Worm (Caenorhabditis elegans) whole organism, young adult: ENCODE results near the gene R07E5.4.

ENCODE experiments used
- B0336.3 ChIP-seq: fragments of 200-800 bp; sonication (Bioruptor generic); IDR thresholded peaks from 2 replicates; pipeline ENCODE4 v1.3.6; 2022; ENCODE audit warnings: missing genetic modification characterization, missing compliant biosample characterization
- D2030.7 ChIP-seq: fragments of 200-800 bp; sonication (Bioruptor generic); IDR thresholded peaks from 2 replicates; pipeline ENCODE4 v1.3.6; 2022; ENCODE audit warnings: missing genetic modification reagents, missing genetic modification characterization, missing compliant biosample characterization
- F37B4.10 ChIP-seq: fragments of 200-800 bp; sonication (Bioruptor generic); IDR thresholded peaks from 2 replicates; pipeline ENCODE4 v1.3.6; 2022; ENCODE audit warnings: missing genetic modification characterization, missing compliant biosample characterization
- F57A8.1 ChIP-seq: fragments of 200-800 bp; sonication (Bioruptor generic); optimal IDR thresholded peaks from 2 replicates; lab custom pipeline; 2018; ENCODE audit warnings: mild to moderate bottlenecking, missing genetic modification characterization, moderate library complexity, missing compliant biosample characterization
- K11D2.4 ChIP-seq: fragments of 200-800 bp; sonication (Bioruptor generic); IDR thresholded peaks from 2 replicates; pipeline ENCODE4 v1.3.6; 2022; ENCODE audit warnings: missing genetic modification reagents, missing genetic modification characterization, missing compliant biosample characterization
- T07F8.4 ChIP-seq: sonication (generic microtip); optimal IDR thresholded peaks from 2 replicates; lab custom pipeline; 2016; ENCODE audit warnings: mild to moderate bottlenecking, missing genetic modification characterization, moderate library complexity, missing compliant biosample characterization
- Y53F4B.3 ChIP-seq: fragments of 200-800 bp; sonication (Bioruptor generic); IDR thresholded peaks from 2 replicates; pipeline ENCODE4 v1.3.6; 2022; ENCODE audit warnings: missing genetic modification reagents, missing genetic modification characterization, missing compliant biosample characterization
- Y67H2A.10 ChIP-seq: fragments of 200-800 bp; sonication (Bioruptor generic); conservative IDR thresholded peaks from 2 replicates; pipeline ENCODE4 v1.3.6; 2022; ENCODE audit warnings: missing genetic modification reagents, missing genetic modification characterization, missing compliant biosample characterization
- Y79H2A.3 ChIP-seq: fragments of 200-800 bp; sonication (Bioruptor generic); conservative IDR thresholded peaks from 2 replicates; pipeline ENCODE4 v1.3.6; 2022; ENCODE audit warnings: missing genetic modification reagents, missing genetic modification characterization, missing compliant biosample characterization
- ZK185.1 ChIP-seq: sonication (generic microtip); optimal IDR thresholded peaks from 2 replicates; lab custom pipeline; 2016; ENCODE audit warnings: mild to moderate bottlenecking, missing genetic modification characterization, missing compliant biosample characterization; ENCODE audit not compliant: poor library complexity, severe bottlenecking
- akir-1 ChIP-seq: fragments of 200-800 bp; sonication (Bioruptor generic); optimal IDR thresholded peaks from 2 replicates; lab custom pipeline; 2018; ENCODE audit warnings: mild to moderate bottlenecking, missing genetic modification characterization, moderate library complexity, missing compliant biosample characterization
- ama-1 ChIP-seq, 3 experiments: fragments of 150-350 bp in 1 of 3; sonication (generic microtip) in 2 of 3; optimal IDR thresholded peaks; 2 replicates each; lab custom pipeline; 2014 to 2018; ENCODE audit warnings: missing biosample characterization in 2 of 3, missing genetic modification characterization in 2 of 3, missing genetic modification reagents in 2 of 3
- attf-5 ChIP-seq: fragments of 200-800 bp; sonication (Bioruptor generic); optimal IDR thresholded peaks from 2 replicates; lab custom pipeline; 2018; ENCODE audit warnings: mild to moderate bottlenecking, missing genetic modification characterization, missing compliant biosample characterization
- bed-2 ChIP-seq: fragments of 200-800 bp; sonication (Bioruptor generic); IDR thresholded peaks from 2 replicates; pipeline ENCODE4 v1.3.6; 2022; ENCODE audit warnings: missing genetic modification reagents, missing genetic modification characterization, missing compliant biosample characterization
- cebp-2 ChIP-seq: fragments of 200-800 bp; sonication (Bioruptor generic); IDR thresholded peaks from 2 replicates; pipeline ENCODE4 v1.3.6; 2022; ENCODE audit warnings: missing genetic modification characterization, missing compliant biosample characterization
- ceh-27 ChIP-seq: fragments of 200-800 bp; sonication (Bioruptor generic); optimal IDR thresholded peaks from 2 replicates; lab custom pipeline; 2018; ENCODE audit warnings: mild to moderate bottlenecking, missing genetic modification characterization, moderate library complexity, missing compliant biosample characterization
- ceh-40 ChIP-seq: fragments of 200-800 bp; sonication (Bioruptor generic); IDR thresholded peaks from 2 replicates; pipeline ENCODE4 v1.3.6; 2022; ENCODE audit warnings: missing genetic modification characterization, missing compliant biosample characterization
- die-1 ChIP-seq: sonication (generic microtip); optimal IDR thresholded peaks from 2 replicates; lab custom pipeline; 2016; ENCODE audit warnings: missing genotype, mild to moderate bottlenecking, missing genetic modification characterization, missing compliant biosample characterization
- dpl-1 ChIP-seq: fragments of 150-350 bp; optimal IDR thresholded peaks from 2 replicates; lab custom pipeline; 2014; ENCODE audit warnings: missing biosample characterization, missing genetic modification reagents, missing genetic modification characterization
- efl-1 ChIP-seq: fragments of 150-350 bp; optimal IDR thresholded peaks from 2 replicates; lab custom pipeline; 2014; ENCODE audit warnings: missing biosample characterization, missing genetic modification reagents, missing genetic modification characterization
- egl-18 ChIP-seq: fragments of 200-800 bp; sonication (Bioruptor generic); IDR thresholded peaks from 2 replicates; pipeline ENCODE4 v1.3.6; 2022; ENCODE audit warnings: missing genetic modification reagents, missing genetic modification characterization, missing compliant biosample characterization
- ets-4 ChIP-seq: fragments of 200-800 bp; sonication (Bioruptor generic); optimal IDR thresholded peaks from 2 replicates; lab custom pipeline; 2018; ENCODE audit warnings: mild to moderate bottlenecking, missing genetic modification characterization, missing compliant biosample characterization
- fkh-3 ChIP-seq: sonication (generic microtip); optimal IDR thresholded peaks from 2 replicates; lab custom pipeline; 2016; ENCODE audit warnings: mild to moderate bottlenecking, missing genetic modification characterization, missing compliant biosample characterization
- hmg-20 ChIP-seq: fragments of 200-800 bp; sonication (Bioruptor generic); IDR thresholded peaks from 2 replicates; pipeline ENCODE4 v1.3.6; 2022; ENCODE audit warnings: missing genetic modification reagents, missing genetic modification characterization, missing compliant biosample characterization
- let-607 ChIP-seq, 2 experiments: fragments of 200-800 bp in 1 of 2; sonication (Bioruptor generic) in 1 of 2; sonication (generic microtip) in 1 of 2; optimal IDR thresholded peaks; 2 replicates each; lab custom pipeline; 2016 to 2018; ENCODE audit warnings: mild to moderate bottlenecking in 2 of 2, missing compliant biosample characterization in 2 of 2, missing genetic modification characterization in 2 of 2, moderate library complexity in 2 of 2, missing genotype in 1 of 2
- lin-35 ChIP-seq, 3 experiments: fragments of 150-350 bp in 2 of 3; sonication (generic microtip) in 1 of 3; optimal IDR thresholded peaks; 2 replicates each; lab custom pipeline; 2014 to 2018; ENCODE audit warnings: missing biosample characterization in 3 of 3, missing genetic modification characterization in 3 of 3, missing genetic modification reagents in 3 of 3
- lin-40 ChIP-seq: sonication (generic microtip); optimal IDR thresholded peaks from 2 replicates; lab custom pipeline; 2016; ENCODE audit warnings: missing genetic modification characterization, mild to moderate bottlenecking, missing compliant biosample characterization, missing genotype, missing genetic modification reagents
- lsy-27 ChIP-seq: sonication (generic microtip); optimal IDR thresholded peaks from 2 replicates; lab custom pipeline; 2017; ENCODE audit warnings: missing genetic modification characterization, mild to moderate bottlenecking, missing compliant biosample characterization, antibody characterized with exemption, missing genotype, borderline replicate concordance; ENCODE audit not compliant: insufficient read depth
- madf-10 ChIP-seq: sonication (generic microtip); optimal IDR thresholded peaks from 2 replicates; lab custom pipeline; 2016; ENCODE audit warnings: mild to moderate bottlenecking, missing genetic modification characterization, missing compliant biosample characterization
- madf-8 ChIP-seq: fragments of 200-800 bp; sonication (Bioruptor generic); conservative IDR thresholded peaks from 2 replicates; pipeline ENCODE4 v1.3.6; 2022; ENCODE audit warnings: missing genetic modification reagents, missing genetic modification characterization, missing compliant biosample characterization
- mcd-1 ChIP-seq: fragments of 200-800 bp; sonication (Bioruptor generic); IDR thresholded peaks from 2 replicates; pipeline ENCODE4 v1.3.6; 2022; ENCODE audit warnings: missing genetic modification reagents, missing genetic modification characterization, missing compliant biosample characterization
- mxl-1 ChIP-seq: sonication (generic microtip); optimal IDR thresholded peaks from 2 replicates; lab custom pipeline; 2016; ENCODE audit warnings: missing genetic modification characterization, missing compliant biosample characterization
- nfyb-1 ChIP-seq: fragments of 200-800 bp; sonication (Bioruptor generic); IDR thresholded peaks from 2 replicates; pipeline ENCODE4 v1.3.6; 2022; ENCODE audit warnings: missing genetic modification reagents, missing genetic modification characterization, missing compliant biosample characterization
- nhr-80 ChIP-seq: sonication (generic microtip); optimal IDR thresholded peaks from 2 replicates; lab custom pipeline; 2016; ENCODE audit warnings: missing genetic modification characterization, missing compliant biosample characterization
- nhr-90 ChIP-seq: sonication (generic microtip); optimal IDR thresholded peaks from 2 replicates; lab custom pipeline; 2016; ENCODE audit warnings: missing genotype, mild to moderate bottlenecking, missing genetic modification characterization, missing compliant biosample characterization
- pbrm-1 ChIP-seq: fragments of 200-800 bp; sonication (Bioruptor generic); IDR thresholded peaks from 2 replicates; pipeline ENCODE4 v1.3.6; 2022; ENCODE audit warnings: missing genetic modification reagents, missing genetic modification characterization, missing compliant biosample characterization
- pha-4 ChIP-seq: fragments of 150-350 bp; sonication (generic microtip); optimal IDR thresholded peaks from 2 replicates; lab custom pipeline; 2014; ENCODE audit warnings: missing biosample characterization, missing genetic modification reagents, missing genetic modification characterization
- repo-1 ChIP-seq: sonication (generic microtip); optimal IDR thresholded peaks from 2 replicates; lab custom pipeline; 2017; ENCODE audit warnings: mild to moderate bottlenecking, missing genetic modification characterization, missing compliant biosample characterization
- snpc-1.1 ChIP-seq: sonication (generic microtip); optimal IDR thresholded peaks from 2 replicates; lab custom pipeline; 2017; ENCODE audit warnings: missing genetic modification characterization, mild to moderate bottlenecking, missing compliant biosample characterization, antibody characterized with exemption, moderate library complexity, missing genotype, missing genetic modification reagents; ENCODE audit not compliant: insufficient read depth
- snpc-1.3 ChIP-seq: sonication (generic microtip); optimal IDR thresholded peaks from 2 replicates; lab custom pipeline; 2017; ENCODE audit warnings: missing genetic modification characterization, mild to moderate bottlenecking, missing compliant biosample characterization, antibody characterized with exemption, moderate library complexity, missing genotype, missing genetic modification reagents; ENCODE audit not compliant: insufficient read depth
- tbx-9 ChIP-seq: sonication (generic microtip); optimal IDR thresholded peaks from 2 replicates; lab custom pipeline; 2016; ENCODE audit warnings: borderline replicate concordance, missing genetic modification characterization, inconsistent platforms, missing compliant biosample characterization
- tlf-1 ChIP-seq: fragments of 200-800 bp; sonication (Bioruptor generic); optimal IDR thresholded peaks from 2 replicates; lab custom pipeline; 2018; ENCODE audit warnings: mild to moderate bottlenecking, missing genetic modification characterization, missing compliant biosample characterization
- xnd-1 ChIP-seq: sonication (generic microtip); optimal IDR thresholded peaks from 2 replicates; lab custom pipeline; 2016; ENCODE audit warnings: missing genotype, missing genetic modification reagents, missing genetic modification characterization, missing compliant biosample characterization
- zim-3 ChIP-seq: sonication (generic microtip); optimal IDR thresholded peaks from 2 replicates; lab custom pipeline; 2017; ENCODE audit warnings: mild to moderate bottlenecking, missing genetic modification characterization, moderate library complexity, missing compliant biosample characterization
- ztf-22 ChIP-seq: fragments of 200-800 bp; sonication (Bioruptor generic); optimal IDR thresholded peaks from 2 replicates; lab custom pipeline; 2018; ENCODE audit warnings: mild to moderate bottlenecking, missing genetic modification characterization, moderate library complexity, missing compliant biosample characterization
- ztf-26 ChIP-seq: sonication (generic microtip); optimal IDR thresholded peaks from 2 replicates; lab custom pipeline; 2017; ENCODE audit warnings: missing genetic modification characterization, missing compliant biosample characterization
- ztf-3 ChIP-seq: fragments of 200-800 bp; sonication (Bioruptor generic); optimal IDR thresholded peaks from 2 replicates; lab custom pipeline; 2018; ENCODE audit warnings: mild to moderate bottlenecking, missing genetic modification characterization, missing compliant biosample characterization

R07E5.4 gene

ce11 chrIII:4390421-4390820 lies 4.2 kb upstream of the R07E5.4 start:
- TF ChIP-seq ztf-26 = no peak
- TF ChIP-seq D2030.7 (GFP tag; lab: Robert Waterston, UW) = no peak
- TF ChIP-seq tlf-1 (GFP tag; lab: Kevin White, UChicago) = no peak
- TF ChIP-seq nhr-80 (tag; lab: Kevin White, UChicago) = no peak
- TF ChIP-seq ets-4 (GFP tag; lab: Kevin White, UChicago) = no peak
- no peak for TF ChIP-seq nfyb-1
- no peak for TF ChIP-seq F57A8.1 (GFP tag; lab: Kevin White, UChicago)
- no peak for TF ChIP-seq akir-1 (GFP tag; lab: Kevin White, UChicago)
- TF ChIP-seq Y67H2A.10 = no peak
- TF ChIP-seq dpl-1 (GFP tag; lab: Kevin White, UChicago) = no peak
- no peak for TF ChIP-seq ztf-22 (GFP tag; lab: Kevin White, UChicago)
- TF ChIP-seq efl-1 (GFP tag; lab: Kevin White, UChicago) = no peak
- no peak for TF ChIP-seq lin-35 (GFP tag; optimal IDR thresholded peaks at IDR 0.05; lab: Kevin White, UChicago)
- no peak for TF ChIP-seq pbrm-1
- no peak for TF ChIP-seq ama-1 (optimal IDR thresholded peaks at IDR 0.05; lab: Kevin White, UChicago)
- no peak for TF ChIP-seq ama-1 (GFP tag; optimal IDR thresholded peaks at IDR 0.05; lab: Kevin White, UChicago)
- no peak for TF ChIP-seq xnd-1 (tag; lab: Kevin White, UChicago)
- no peak for TF ChIP-seq tbx-9 (tag; lab: Kevin White, UChicago)
- no peak for TF ChIP-seq lin-40 (tag; lab: Kevin White, UChicago)
- TF ChIP-seq zim-3 (tag; lab: Kevin White, UChicago) = no peak

- TF ChIP-seq Y53F4B.3 (GFP tag; lab: Robert Waterston, UW) = no peak
- no peak for TF ChIP-seq bed-2 (GFP tag; lab: Robert Waterston, UW)
- no peak for TF ChIP-seq ztf-26
- TF ChIP-seq F37B4.10 (GFP tag; lab: Robert Waterston, UW) = no peak
- TF ChIP-seq snpc-1.3 = no peak
- TF ChIP-seq K11D2.4 (GFP tag; lab: Robert Waterston, UW) = no peak
- no peak for TF ChIP-seq die-1
- TF ChIP-seq fkh-3 = no peak
- no peak for TF ChIP-seq madf-10
- no peak for TF ChIP-seq T07F8.4 (tag; lab: Kevin White, UChicago)
- no peak for TF ChIP-seq nhr-90 (tag; lab: Kevin White, UChicago)
- no peak for TF ChIP-seq lsy-27 (tag; lab: Kevin White, UChicago)
- TF ChIP-seq cebp-2 (GFP tag; lab: Robert Waterston, UW) = no peak
- TF ChIP-seq akir-1 (GFP tag; lab: Kevin White, UChicago) = no peak
- no peak for TF ChIP-seq let-607 (tag; optimal IDR thresholded peaks at IDR 0.05; lab: Kevin White, UChicago)
- TF ChIP-seq, all 124 proteins: peak for 0
Measured at ce11 chrIII:4391319-4391718, 3.3 kb upstream of the R07E5.4 start.

- no peak for TF ChIP-seq ztf-26
- no peak for TF ChIP-seq B0336.3 (GFP tag; lab: Robert Waterston, UW)
- no peak for TF ChIP-seq Y53F4B.3 (GFP tag; lab: Robert Waterston, UW)
- TF ChIP-seq hmg-20 (GFP tag; lab: Robert Waterston, UW) = no peak
- no peak for TF ChIP-seq mxl-1
- no peak for TF ChIP-seq Y79H2A.3 (GFP tag; lab: Robert Waterston, UW)
- no peak for TF ChIP-seq attf-5 (GFP tag; lab: Kevin White, UChicago)
- TF ChIP-seq ztf-3 (GFP tag; lab: Kevin White, UChicago) = no peak
- TF ChIP-seq snpc-1.1 (tag; lab: Kevin White, UChicago) = no peak
- no peak for TF ChIP-seq ceh-27
- TF ChIP-seq ceh-40 (GFP tag; lab: Robert Waterston, UW) = no peak
- TF ChIP-seq repo-1 (tag; lab: Kevin White, UChicago) = no peak
- TF ChIP-seq ZK185.1 (tag; lab: Kevin White, UChicago) = no peak
- TF ChIP-seq akir-1 (GFP tag; lab: Kevin White, UChicago) = no peak
- TF ChIP-seq madf-8 (GFP tag; lab: Robert Waterston, UW) = no peak
- TF ChIP-seq lin-40 (tag; lab: Kevin White, UChicago) = no peak
- TF ChIP-seq mcd-1 (GFP tag; lab: Robert Waterston, UW) = no peak
- TF ChIP-seq egl-18 (GFP tag; lab: Robert Waterston, UW) = no peak
- TF ChIP-seq pha-4 (tag; lab: Kevin White, UChicago) = no peak
Measured at ce11 chrIII:4391938-4392337, 2.7 kb upstream of the R07E5.4 start.
